Worm (Caenorhabditis elegans) whole organism, mixed stage, embryonic: ENCODE measurements around the gene R09A8.9.

ENCODE experiments used
- ceh-39 ChIP-seq: fragments of 150-350 bp; optimal IDR thresholded peaks from 2 replicates; lab custom pipeline; 2014; ENCODE audit warnings: missing biosample characterization, missing genetic modification characterization
- lin-32 ChIP-seq: fragments of 200-800 bp; sonication (Bioruptor generic); optimal IDR thresholded peaks from 2 replicates; lab custom pipeline; 2018; ENCODE audit warnings: mild to moderate bottlenecking, missing genetic modification characterization, missing compliant biosample characterization
- mep-1 ChIP-seq: fragments of 150-350 bp; optimal IDR thresholded peaks from 2 replicates; lab custom pipeline; 2017; ENCODE audit warnings: missing biosample characterization, missing genetic modification reagents, missing genetic modification characterization, inconsistent platforms
- mls-2 ChIP-seq: sonication (generic microtip); optimal IDR thresholded peaks from 2 replicates; lab custom pipeline; 2016; ENCODE audit warnings: mild to moderate bottlenecking, missing genetic modification characterization, moderate library complexity, missing compliant biosample characterization
- pha-4 ChIP-seq: fragments of 150-350 bp; optimal IDR thresholded peaks from 2 replicates; lab custom pipeline; 2018; ENCODE audit warnings: missing biosample characterization, missing genetic modification reagents, missing genetic modification characterization
- unc-39 ChIP-seq: fragments of 150-350 bp; optimal IDR thresholded peaks from 2 replicates; lab custom pipeline; 2014; ENCODE audit warnings: missing biosample characterization, missing genetic modification characterization

R09A8.9 gene

ce11 chrX:12646546-12647167 lies 42.9 kb downstream of the R09A8.9 start, which contains the start of gene zmp-5:
Gene zmp-5, plus strand, starts transcription at chrX:12647117.
- TF ChIP-seq mep-1 (tag; lab: Kevin White, UChicago): no peak
- TF ChIP-seq pha-4: no peak
- no peak for TF ChIP-seq ceh-39 (tag; lab: Kevin White, UChicago)
- TF ChIP-seq unc-39 (tag; lab: Kevin White, UChicago): no peak
- no peak for TF ChIP-seq lin-32 (GFP tag; lab: Kevin White, UChicago)
- TF ChIP-seq mls-2 (tag; lab: Kevin White, UChicago): no peak
